Worm (Caenorhabditis elegans): ENCODE measurements around the gene Y79H2A.4.

Gene Y79H2A.4

DNA sequence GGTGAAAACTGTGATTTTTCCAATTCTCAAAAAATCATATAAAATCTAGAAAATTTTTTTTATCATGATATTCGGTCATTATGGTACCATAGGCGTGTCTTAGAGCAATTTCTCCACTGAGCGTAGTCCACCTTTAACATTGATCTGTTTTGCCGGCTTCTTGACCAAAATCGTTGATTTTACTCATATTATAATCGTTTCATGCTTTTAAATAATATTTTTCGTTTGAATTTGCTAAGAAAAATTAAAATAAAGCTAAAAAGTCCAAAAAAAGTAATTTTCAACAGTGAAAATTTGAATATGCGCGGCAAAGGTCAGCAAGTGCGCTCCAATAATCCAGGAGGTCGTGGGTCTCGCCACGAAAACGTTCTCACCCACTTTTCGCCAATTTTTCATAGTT is at the start of gene Y79H2A.4:
Gene Y79H2A.4 (plus strand): TSS at position 301 of the 400 bp plus-strand sequence.
- TF ChIP-seq unc-62 (GFP tag; optimal IDR thresholded peaks at IDR 0.05): no peak

DNA sequence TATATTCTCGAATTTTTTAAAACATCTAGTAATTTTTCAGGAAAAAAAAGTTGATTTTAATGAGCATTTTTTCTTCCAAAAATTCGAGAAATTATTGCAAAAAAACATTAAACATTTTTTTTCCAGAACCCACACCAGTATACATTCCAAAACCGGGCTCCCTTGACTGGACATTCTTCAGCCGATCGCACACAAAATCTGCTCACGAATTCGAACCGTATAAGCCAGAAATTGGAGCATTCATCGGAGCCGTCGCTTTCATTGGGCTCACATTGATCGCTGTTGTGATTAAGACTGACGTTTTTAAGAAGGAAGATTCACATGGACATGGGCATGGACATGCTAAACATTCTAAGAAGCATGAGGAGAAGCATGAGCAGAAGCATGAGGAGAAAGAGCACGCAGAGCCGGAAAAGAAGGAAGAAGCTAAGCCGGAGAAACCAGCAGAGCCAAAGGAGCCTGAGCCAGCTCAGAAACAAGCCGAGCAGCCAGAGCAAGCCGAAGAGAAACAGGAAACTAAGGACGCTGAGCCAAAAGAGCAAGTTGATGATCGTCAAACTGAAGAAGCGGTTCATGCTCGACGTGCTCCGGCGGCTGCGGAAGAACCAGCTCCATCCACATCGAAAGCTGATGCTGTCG is 49.3 kb upstream of the Y79H2A.4 start:
- no peak for TF ChIP-seq unc-62 (GFP tag; optimal IDR thresholded peaks at IDR 0.05)

DNA sequence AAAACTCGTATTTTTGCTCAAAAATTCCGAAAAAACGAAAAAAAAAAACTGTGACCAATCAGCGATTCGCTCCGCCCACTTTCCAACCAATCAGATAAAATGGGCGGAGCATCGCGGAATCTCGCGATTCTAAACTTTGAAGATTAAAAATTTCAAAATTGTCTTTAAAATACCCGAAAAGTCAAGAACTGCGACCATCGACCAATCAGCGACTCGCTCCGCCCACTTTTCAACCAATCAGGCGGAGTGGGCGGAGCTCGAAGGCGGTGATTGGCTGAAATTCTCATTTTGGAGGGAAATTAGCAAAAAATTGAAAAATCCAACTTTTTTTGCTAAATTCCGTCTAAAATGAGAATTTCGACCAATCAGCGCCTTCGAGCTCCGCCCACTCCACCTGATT is 45.3 kb upstream of the Y79H2A.4 start:
- TF ChIP-seq unc-62 (GFP tag; optimal IDR thresholded peaks at IDR 0.05): no peak

DNA sequence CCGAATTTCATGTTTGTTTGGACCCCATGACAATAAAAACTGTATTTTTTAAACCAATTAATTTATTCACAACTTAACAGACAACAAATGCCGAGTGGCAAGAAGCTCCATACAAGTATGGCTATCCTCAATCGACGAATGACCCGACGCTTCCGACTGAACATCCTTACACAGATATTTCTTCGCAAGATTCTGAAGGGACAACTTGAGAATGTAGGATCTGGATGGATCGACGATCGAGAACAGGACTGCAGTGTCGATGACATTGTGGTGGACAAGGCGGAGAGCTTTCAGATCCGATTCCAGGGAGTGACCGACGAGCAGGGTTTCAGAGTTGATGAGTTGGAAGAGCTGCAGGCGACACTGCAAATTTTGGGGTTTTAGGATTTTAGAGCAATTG is 41.6 kb upstream of the Y79H2A.4 start:
- TF ChIP-seq unc-62 (GFP tag; optimal IDR thresholded peaks at IDR 0.05): no peak

DNA sequence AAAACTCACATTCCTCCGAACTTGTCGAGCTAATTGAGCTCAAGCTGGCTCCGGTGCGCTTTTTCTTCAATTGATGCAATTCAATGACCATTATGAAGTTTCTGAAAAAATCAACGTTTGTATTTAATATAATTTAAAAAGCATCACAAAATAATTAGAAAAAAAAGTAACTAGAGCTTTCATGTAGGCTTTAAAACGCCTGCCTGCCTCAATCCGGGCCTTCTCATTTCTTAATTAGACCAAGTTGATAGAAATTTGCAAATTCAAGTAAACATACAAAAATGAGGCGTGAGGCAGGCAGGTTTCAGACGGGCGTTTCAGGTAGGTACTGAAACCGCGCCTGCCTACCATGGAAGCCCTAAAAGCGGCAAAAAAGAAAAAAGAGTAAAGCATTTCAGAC is 38.2 kb upstream of the Y79H2A.4 start, which contains the start of gene Y56A3A.33:
Gene Y56A3A.33 (minus strand): TSS at position 101 of the 400 bp plus-strand sequence.
- TF ChIP-seq unc-62 (GFP tag; optimal IDR thresholded peaks at IDR 0.05): no peak

DNA sequence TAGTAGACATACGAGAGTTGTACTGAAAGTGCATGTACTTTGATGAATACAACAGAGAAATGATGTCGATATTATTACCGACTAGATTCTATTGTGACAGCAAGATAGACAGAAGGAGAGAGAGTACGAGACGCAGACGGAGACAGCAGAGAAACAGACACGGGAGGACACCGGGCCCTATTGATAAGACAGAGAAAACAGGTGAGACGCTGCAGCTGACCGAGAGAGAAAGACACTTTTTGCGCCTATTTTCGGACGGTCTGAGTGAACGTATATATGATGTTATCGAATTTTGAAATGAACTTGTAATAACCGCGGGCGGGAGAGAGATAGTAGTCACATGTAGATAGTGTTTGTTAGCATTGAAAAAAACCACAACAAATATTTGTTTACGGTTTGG is 37.8 kb upstream of the Y79H2A.4 start:
- no peak for TF ChIP-seq unc-62 (GFP tag; optimal IDR thresholded peaks at IDR 0.05)

DNA sequence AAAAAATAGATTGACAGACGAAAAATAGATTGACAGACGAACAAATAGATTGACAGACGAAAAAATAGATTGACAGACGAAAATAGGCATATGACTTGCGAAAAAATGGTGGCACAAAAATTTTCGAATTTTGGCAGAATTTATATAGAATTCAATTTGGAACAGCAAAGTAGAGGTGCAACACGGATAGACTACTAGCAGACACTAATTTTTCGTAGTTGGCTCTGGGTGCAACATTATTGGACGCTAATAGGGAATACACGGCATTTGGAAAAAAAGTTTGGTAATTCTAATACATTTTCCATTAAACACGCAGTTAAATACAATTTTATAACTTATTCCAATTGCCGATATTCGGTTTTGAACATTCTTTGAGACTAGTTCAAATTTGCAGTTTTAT is 31.8 kb upstream of the Y79H2A.4 start:
- TF ChIP-seq unc-62 (GFP tag; optimal IDR thresholded peaks at IDR 0.05): no peak

DNA sequence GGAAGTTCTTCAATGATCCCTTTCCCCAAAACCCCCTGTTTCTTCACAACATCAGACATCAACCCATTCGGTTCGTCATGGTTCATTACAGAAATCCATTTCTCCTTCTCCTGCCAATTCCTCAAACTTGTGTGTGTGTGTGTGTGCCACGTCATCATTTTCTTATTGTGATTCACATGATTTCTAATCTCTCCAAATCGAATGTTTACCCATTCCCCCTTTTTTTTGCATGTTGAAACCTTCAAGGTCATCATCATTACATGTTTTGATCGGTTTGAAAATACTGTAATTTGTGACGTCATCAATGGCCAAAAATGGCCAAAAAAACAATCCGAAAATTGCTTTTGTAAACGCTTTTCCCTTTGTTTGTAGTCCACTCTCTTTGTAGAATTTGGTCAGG is 31.3 kb upstream of the Y79H2A.4 start:
- TF ChIP-seq unc-62 (GFP tag; optimal IDR thresholded peaks at IDR 0.05): no peak

DNA sequence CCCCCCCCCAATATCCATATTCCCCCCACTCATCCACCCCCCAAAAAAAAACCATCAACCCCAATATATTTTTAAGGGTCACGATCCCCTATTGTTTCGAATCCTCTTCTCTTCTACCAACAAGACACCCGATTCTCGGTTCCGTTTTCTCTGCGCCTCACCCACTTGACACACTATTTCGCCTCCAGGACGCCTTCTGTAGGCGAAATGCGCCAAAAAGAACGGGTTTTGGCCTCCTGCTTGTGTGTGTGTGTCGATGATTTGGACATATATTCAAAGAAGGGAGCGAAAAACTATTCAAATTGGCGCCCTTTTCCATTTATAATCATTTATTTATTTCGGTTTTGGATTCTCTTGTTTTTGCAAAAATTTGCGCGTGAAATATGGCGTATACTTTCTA is 28.0 kb upstream of the Y79H2A.4 start:
- TF ChIP-seq unc-62 (GFP tag; optimal IDR thresholded peaks at IDR 0.05): no peak

DNA sequence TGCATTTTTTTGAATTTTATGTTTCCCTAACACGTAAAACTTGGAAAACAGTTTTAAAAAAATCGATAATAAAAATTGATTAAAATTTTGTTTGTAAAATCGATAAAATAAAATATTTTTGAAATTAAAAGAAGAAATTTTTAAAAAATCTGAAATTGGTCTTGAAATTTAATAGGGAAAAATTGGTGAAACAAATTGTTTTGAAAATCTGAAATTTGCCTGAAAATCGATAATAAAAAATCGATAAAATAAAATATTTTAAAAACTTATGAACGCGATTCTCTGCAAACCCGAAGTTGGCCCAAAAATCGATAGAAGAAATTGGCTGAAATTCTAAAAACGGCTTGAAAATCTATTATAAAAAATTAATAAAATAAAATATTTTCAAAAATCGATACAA is 27.4 kb upstream of the Y79H2A.4 start:
- no peak for TF ChIP-seq unc-62 (GFP tag; optimal IDR thresholded peaks at IDR 0.05)

DNA sequence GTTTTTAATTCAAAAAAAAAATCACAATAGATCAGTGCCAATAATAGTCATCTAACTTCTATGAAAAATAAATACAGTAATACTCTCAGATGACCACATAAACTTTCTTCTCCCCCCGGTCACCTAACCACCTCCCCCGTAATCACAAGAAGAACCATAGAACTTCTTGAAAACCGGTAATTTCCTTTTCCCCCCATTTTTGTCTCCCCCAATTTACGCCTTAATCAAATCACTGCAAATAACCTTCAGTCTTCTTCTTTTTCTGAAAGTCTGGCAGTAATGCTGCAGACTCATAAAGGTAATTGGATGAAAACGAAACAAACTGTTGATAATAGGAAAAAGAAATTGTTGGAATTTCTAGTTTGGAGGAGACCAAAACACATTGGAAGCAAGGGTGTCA is 26.6 kb upstream of the Y79H2A.4 start:
- TF ChIP-seq unc-62 (GFP tag; optimal IDR thresholded peaks at IDR 0.05): no peak

DNA sequence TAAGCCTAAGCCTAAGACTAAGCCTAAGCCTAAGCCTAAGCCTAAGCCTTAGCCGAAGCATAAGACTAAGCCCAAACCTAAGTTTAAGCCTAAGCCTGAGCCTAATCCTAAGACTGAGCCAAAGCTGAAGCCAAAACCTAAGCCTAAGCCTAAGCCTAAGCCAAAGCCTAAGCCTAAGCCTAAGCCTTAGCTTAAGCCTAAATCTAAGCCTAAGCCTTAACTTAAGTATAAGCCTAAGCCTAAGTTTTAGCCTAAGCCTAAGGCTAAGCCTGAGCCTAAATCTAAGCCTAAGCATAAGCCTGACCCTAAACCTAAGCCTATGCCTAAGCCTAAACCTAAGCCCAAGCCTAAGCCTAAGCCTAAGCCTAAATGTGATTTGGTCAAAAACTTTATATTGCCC is 25.9 kb upstream of the Y79H2A.4 start:
- no peak for TF ChIP-seq unc-62 (GFP tag; optimal IDR thresholded peaks at IDR 0.05)

DNA sequence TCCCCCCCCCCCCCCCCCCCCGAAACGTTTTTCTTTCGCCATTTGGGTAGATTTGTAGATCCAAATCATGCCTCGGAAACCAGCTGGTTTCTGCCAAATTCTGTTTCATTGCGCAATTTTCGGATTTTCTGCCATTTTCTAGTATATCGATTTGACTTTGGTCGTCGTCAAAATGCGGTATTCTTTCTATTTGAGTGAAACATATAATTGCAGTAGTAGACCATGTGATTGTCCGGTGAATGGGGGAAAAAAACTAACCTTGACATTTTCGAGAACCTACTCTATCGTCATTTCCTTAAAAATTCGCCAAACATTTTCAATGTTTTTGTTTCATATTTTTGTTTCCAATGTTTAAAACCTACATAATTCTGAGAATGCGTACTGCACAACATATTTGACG is 25.5 kb upstream of the Y79H2A.4 start:
- no peak for TF ChIP-seq unc-62 (GFP tag; optimal IDR thresholded peaks at IDR 0.05)

DNA sequence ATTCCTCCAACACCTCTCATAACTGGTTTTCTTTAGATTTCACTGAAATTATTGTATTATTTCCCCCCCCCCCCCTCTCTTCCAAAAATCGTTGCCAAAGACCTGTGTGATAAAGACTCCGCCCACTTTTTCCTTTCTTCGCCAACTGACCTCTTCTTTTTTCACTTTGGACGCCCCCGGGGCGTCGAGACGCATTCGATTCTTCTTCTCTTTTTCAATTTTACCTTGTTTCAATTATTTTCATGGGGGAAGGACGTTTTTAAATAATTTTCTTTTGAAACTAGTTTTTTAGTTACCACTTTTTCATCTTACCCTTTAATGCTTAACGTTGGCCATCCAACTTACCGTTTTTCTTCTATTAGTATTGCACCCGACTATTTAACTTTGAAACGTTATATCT is 23.1 kb upstream of the Y79H2A.4 start:
- TF ChIP-seq unc-62 (GFP tag; optimal IDR thresholded peaks at IDR 0.05): no peak

DNA sequence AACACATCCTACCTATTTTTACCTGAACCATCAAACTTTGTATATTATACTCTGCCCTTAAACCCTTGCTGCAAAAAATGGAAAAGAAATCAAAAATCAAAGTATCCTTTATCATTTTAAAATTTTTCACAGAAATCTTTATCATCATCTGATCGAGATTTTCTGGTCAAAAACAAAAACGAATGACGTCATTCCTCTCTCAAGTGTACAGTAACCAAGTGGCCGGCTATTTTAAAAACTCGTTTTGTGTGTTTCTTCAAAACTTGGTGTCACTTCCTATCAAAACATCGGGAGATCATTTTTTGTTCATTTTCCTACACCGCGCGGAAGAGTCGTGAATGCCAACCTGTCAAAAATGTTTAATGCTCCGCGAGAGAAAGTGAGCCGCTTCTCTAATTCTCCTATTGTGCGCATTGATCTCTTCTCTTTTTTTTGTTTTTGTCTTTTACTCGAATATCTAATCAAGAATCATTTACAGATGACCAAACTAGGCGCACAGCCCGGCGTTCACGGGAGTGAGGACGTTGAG is 21.0 kb upstream of the Y79H2A.4 start, which contains the start of gene brp-1:
Gene brp-1 (plus strand): TSS at position 479 of the 529 bp plus-strand sequence.
- TF ChIP-seq unc-62 (GFP tag; optimal IDR thresholded peaks at IDR 0.05): no peak

DNA sequence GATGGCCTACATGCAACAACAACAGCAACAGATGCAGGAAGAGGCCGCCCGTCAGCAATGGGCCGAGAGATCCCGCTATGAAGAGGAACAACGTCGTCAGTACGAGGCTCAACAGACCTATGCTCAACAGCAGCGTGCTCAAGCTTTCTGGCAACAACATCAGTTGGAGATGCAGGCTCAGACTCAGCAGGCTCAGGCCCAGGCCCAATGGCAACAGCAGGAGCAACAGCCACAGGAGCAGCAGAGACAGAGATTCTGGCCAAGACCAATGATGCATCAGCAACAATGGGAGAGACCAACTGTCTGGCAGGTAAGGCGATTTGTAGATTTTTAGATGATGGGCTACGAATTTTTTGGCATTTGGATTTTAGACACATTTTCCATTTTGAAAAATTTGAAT is 18.8 kb upstream of the Y79H2A.4 start:
- no peak for TF ChIP-seq unc-62 (GFP tag; optimal IDR thresholded peaks at IDR 0.05)

DNA sequence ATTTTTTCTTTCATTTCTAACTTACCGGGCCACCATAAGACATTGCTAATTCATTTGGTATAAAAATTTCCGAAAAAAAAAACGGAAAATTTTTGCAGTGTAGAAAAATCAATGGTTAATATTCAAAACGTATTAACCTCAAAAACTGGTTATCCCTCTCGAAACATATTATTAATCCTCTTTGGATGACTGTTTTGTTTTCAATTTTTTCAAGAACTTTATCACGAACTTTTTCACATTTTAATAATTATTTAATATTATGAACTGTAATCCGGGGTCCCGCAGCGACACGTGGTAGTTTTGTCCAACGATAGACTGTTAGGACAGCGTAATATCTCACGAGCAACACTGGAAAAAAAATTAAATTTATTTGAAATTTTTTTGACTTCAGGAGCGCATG is 12.3 kb upstream of the Y79H2A.4 start, which contains the start of gene Y79H2A.12:
Gene Y79H2A.12 (minus strand): TSS at position 101 of the 400 bp plus-strand sequence.
- no peak for TF ChIP-seq unc-62 (GFP tag; optimal IDR thresholded peaks at IDR 0.05)

DNA sequence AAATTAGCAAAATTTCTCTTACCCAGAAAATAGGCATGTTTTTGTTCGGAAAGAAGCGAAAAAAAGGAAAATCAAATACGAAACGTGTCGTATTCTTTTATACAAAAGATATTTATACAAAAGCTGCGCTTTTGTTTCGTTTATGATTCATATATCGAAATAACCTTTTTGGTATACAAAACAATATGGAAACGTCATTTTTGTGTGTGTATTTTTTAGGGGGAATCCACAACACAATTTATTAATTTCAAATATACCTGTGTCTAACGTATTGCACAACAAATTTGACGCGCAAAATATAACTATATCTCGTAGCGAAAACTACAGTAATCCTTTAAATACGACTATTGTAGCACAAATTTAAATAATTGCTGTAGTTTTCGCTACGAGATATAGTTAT is 10.4 kb upstream of the Y79H2A.4 start, which contains the start of gene Y79H2A.2:
Gene Y79H2A.2 (minus strand): TSS at position 101 of the 400 bp plus-strand sequence.
- TF ChIP-seq unc-62 (GFP tag; optimal IDR thresholded peaks at IDR 0.05): no peak
